Fruit fly (Drosophila melanogaster): ENCODE results near the gene CG14546.

The CG14546 gene

DNA sequence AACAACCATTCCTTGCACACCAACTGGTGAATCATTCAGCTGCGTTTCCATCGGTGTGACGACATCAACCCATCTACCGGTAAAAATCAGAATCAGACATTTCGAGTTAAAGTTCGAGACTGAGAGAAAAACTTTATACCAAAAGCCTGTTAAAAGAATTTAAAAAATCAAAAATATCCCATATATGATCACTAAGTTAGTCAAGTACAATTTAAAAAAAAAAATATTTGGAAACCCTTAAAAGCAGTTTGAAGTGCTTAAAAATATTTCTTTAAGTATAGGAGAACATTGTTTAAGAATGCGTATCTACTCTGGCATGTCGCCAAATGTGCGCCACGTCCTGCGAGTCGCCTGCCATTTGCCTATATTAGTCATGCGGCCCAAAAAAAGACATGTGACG is 46.1 kb upstream of the CG14546 start (continued):
- TF ChIP-seq CG12744 (GFP tag; optimal IDR thresholded peaks at IDR 0.05) (no peak), pho (GFP tag; optimal IDR thresholded peaks at IDR 0.05) (peak; percentile 33), NC2β (GFP tag; optimal IDR thresholded peaks at IDR 0.05) (no peak), vvl (GFP tag; IDR thresholded peaks at IDR 0.05) (peak; percentile 39; the same call in 1 of the 2 replicates), oc (tag; optimal IDR thresholded peaks at IDR 0.05) (no peak), BEAF-32 (GFP tag; optimal IDR thresholded peaks at IDR 0.05) (no peak), wek (GFP tag; optimal IDR thresholded peaks at IDR 0.05) (no peak), CG1529 (GFP tag; optimal IDR thresholded peaks at IDR 0.05) (no peak), Deaf1 (tag; optimal IDR thresholded peaks at IDR 0.05) (no peak), dimm (GFP tag; IDR thresholded peaks at IDR 0.05) (no peak), CG1024 (GFP tag; IDR thresholded peaks at IDR 0.05) (no peak), sens (GFP tag) (peak; percentile 71), sug (tag; optimal IDR thresholded peaks at IDR 0.05) (no peak), dm (GFP tag; optimal IDR thresholded peaks at IDR 0.05) (no peak), lola (GFP tag; optimal IDR thresholded peaks at IDR 0.05) (no peak), Gug (GFP tag; IDR thresholded peaks at IDR 0.05) (no peak), CG2889 (GFP tag; IDR thresholded peaks at IDR 0.05) (no peak), sna (GFP tag; IDR thresholded peaks at IDR 0.05; ENCODE audit: partially characterized antibody) (no peak), Doc2 (GFP tag; IDR thresholded peaks at IDR 0.05) (no peak), pfk (GFP tag; optimal IDR thresholded peaks at IDR 0.05) (no peak), CG1233 (GFP tag; optimal IDR thresholded peaks at IDR 0.05) (no peak), pum (GFP tag; optimal IDR thresholded peaks at IDR 0.05) (no peak), klu (GFP tag; IDR thresholded peaks at IDR 0.05) (no peak), CG11456 (GFP tag; IDR thresholded peaks at IDR 0.05) (no peak), E2f1 (GFP tag; IDR thresholded peaks at IDR 0.05) (peak; percentile 27; the same call in 1 of the 2 replicates), ci (GFP tag; IDR thresholded peaks at IDR 0.05) (no peak), CG10565 (GFP tag; optimal IDR thresholded peaks at IDR 0.05) (no peak), maf-S (GFP tag; optimal IDR thresholded peaks at IDR 0.05) (no peak), CG18599 (GFP tag; optimal IDR thresholded peaks at IDR 0.05) (peak; percentile 86), crp (GFP tag; optimal IDR thresholded peaks at IDR 0.05) (no peak), CG8765 (GFP tag; IDR thresholded peaks at IDR 0.05) (no peak), CG3065 (GFP tag; optimal IDR thresholded peaks at IDR 0.05) (no peak), Awh (GFP tag; IDR thresholded peaks at IDR 0.05) (no peak), Dip3 (GFP tag; optimal IDR thresholded peaks at IDR 0.05) (peak; percentile 9), Bteb2 (GFP tag; optimal IDR thresholded peaks at IDR 0.05) (no peak), bbx (GFP tag; IDR thresholded peaks at IDR 0.05; ENCODE audit: partially characterized antibody) (no peak), Side (GFP tag; optimal IDR thresholded peaks at IDR 0.05) (no peak), CG11723 (GFP tag; optimal IDR thresholded peaks at IDR 0.05) (no peak), CG31224 (GFP tag; IDR thresholded peaks at IDR 0.05) (peak; percentile 41; the same call in 1 of the 2 replicates), CG9609 (GFP tag; optimal IDR thresholded peaks at IDR 0.05) (no peak), CG6689 (GFP tag; IDR thresholded peaks at IDR 0.05) (peak; percentile 51; the same call in 1 of the 2 replicates), CG17802 (tag; optimal IDR thresholded peaks at IDR 0.05) (no peak), pros (GFP tag; optimal IDR thresholded peaks at IDR 0.05) (no peak), knrl (GFP tag; IDR thresholded peaks at IDR 0.05; ENCODE audit: partially characterized antibody) (no peak), D19B (GFP tag; optimal IDR thresholded peaks at IDR 0.05) (no peak), vfl (GFP tag; optimal IDR thresholded peaks at IDR 0.05) (no peak), pan (optimal IDR thresholded peaks at IDR 0.05) (no peak), pan (GFP tag; optimal IDR thresholded peaks at IDR 0.05 in 1 of 2, IDR thresholded peaks at IDR 0.05 in 1 of 2) (no peak), otp (GFP tag; IDR thresholded peaks at IDR 0.05) (no peak), tio (GFP tag; optimal IDR thresholded peaks at IDR 0.05) (no peak), tgo (GFP tag; IDR thresholded peaks at IDR 0.05) (no peak), danr (GFP tag; IDR thresholded peaks at IDR 0.05) (no peak), disco-r (GFP tag; optimal IDR thresholded peaks at IDR 0.05) (no peak)

Data from whole organism, embryonic.